Fruit fly (Drosophila melanogaster) whole organism, embryonic: ENCODE results near the gene CG8560.
A peak's percentile ranks its signal among the peaks of the same experiment; 100 is the strongest.

Experiments
- Bdp1 ChIP-seq: fragments of 200-800 bp; sonication (Bioruptor generic); optimal IDR thresholded peaks from 3 replicates; lab custom pipeline; 2016; ENCODE audit warnings: missing biosample characterization, missing genetic modification characterization
- C15 ChIP-seq: fragments of 200-800 bp; sonication (Bioruptor generic); IDR thresholded peaks from 3 replicates; pipeline ENCODE4 v1.3.6; 2022; ENCODE audit warnings: missing biosample characterization, missing genetic modification characterization
- CG11085 ChIP-seq: fragments of 200-800 bp; sonication (Bioruptor generic); IDR thresholded peaks from 2 replicates; pipeline ENCODE4 v1.3.6; 2022; ENCODE audit warnings: missing biosample characterization, missing genetic modification characterization
- CG11247 ChIP-seq: fragments of 200-800 bp; sonication (Bioruptor generic); IDR thresholded peaks from 2 replicates; pipeline ENCODE4 v1.3.6; 2022; ENCODE audit warnings: missing biosample characterization, missing genetic modification characterization
- CG14860 ChIP-seq: fragments of 200-800 bp; sonication (Bioruptor generic); IDR thresholded peaks from 3 replicates; pipeline ENCODE4 v1.3.6; 2022; ENCODE audit warnings: missing biosample characterization, missing genetic modification characterization; ENCODE audit not compliant: partially characterized antibody
- CG14965 ChIP-seq: fragments of 200-800 bp; sonication (Bioruptor generic); optimal IDR thresholded peaks from 2 replicates; lab custom pipeline; 2016; ENCODE audit warnings: missing biosample characterization, missing genetic modification characterization, borderline replicate concordance
- CG15696 ChIP-seq: fragments of 200-800 bp; sonication (Bioruptor generic); optimal IDR thresholded peaks from 2 replicates; lab custom pipeline; 2019; ENCODE audit warnings: missing biosample characterization, mild to moderate bottlenecking, missing genetic modification characterization, moderate library complexity
- CG16813 ChIP-seq: fragments of 200-800 bp; sonication (Bioruptor generic); IDR thresholded peaks from 3 replicates; pipeline ENCODE4 v1.3.6; 2022; ENCODE audit warnings: missing biosample characterization, missing genetic modification characterization; ENCODE audit not compliant: partially characterized antibody
- CG17186 ChIP-seq: fragments of 200-800 bp; sonication (Bioruptor generic); optimal IDR thresholded peaks from 3 replicates; lab custom pipeline; 2017; ENCODE audit warnings: missing biosample characterization, missing genetic modification reagents, missing genetic modification characterization
- CG2712 ChIP-seq: fragments of 200-800 bp; optimal IDR thresholded peaks from 3 replicates; lab custom pipeline; 2019; ENCODE audit warnings: missing biosample characterization, mild to moderate bottlenecking, missing genetic modification characterization, moderate library complexity
- CG30431 ChIP-seq: fragments of 200-800 bp; sonication (Bioruptor generic); optimal IDR thresholded peaks from 2 replicates; lab custom pipeline; 2017; ENCODE audit warnings: missing biosample characterization, missing genetic modification characterization
- CG3407 ChIP-seq: fragments of 200-800 bp; sonication (Bioruptor generic); optimal IDR thresholded peaks from 2 replicates; lab custom pipeline; 2018; ENCODE audit warnings: missing biosample characterization, mild to moderate bottlenecking, missing genetic modification characterization
- CG42726 ChIP-seq: fragments of 200-800 bp; sonication (Bioruptor generic); IDR thresholded peaks from 2 replicates; pipeline ENCODE4 v1.3.6; 2022; ENCODE audit warnings: missing biosample characterization, missing genetic modification characterization; ENCODE audit not compliant: partially characterized antibody
- CG4424 ChIP-seq: fragments of 200-800 bp; sonication (Bioruptor generic); optimal IDR thresholded peaks from 3 replicates; lab custom pipeline; 2016; ENCODE audit warnings: missing biosample characterization, missing genetic modification characterization
- CG4617 ChIP-seq: fragments of 200-800 bp; sonication (Bioruptor generic); optimal IDR thresholded peaks from 3 replicates; lab custom pipeline; 2016; ENCODE audit warnings: missing biosample characterization, missing genetic modification characterization, borderline replicate concordance
- CG4730 ChIP-seq: fragments of 200-800 bp; sonication (Bioruptor generic); IDR thresholded peaks from 2 replicates; pipeline ENCODE4 v1.3.6; 2022; ENCODE audit warnings: missing biosample characterization, missing genetic modification characterization
- CG5953 ChIP-seq: fragments of 200-800 bp; sonication (Bioruptor generic); IDR thresholded peaks from 2 replicates; pipeline ENCODE4 v1.3.6; 2022; ENCODE audit warnings: missing biosample characterization, missing genetic modification characterization
- CG8089 ChIP-seq: fragments of 200-800 bp; sonication (Bioruptor generic); optimal IDR thresholded peaks from 3 replicates; lab custom pipeline; 2016; ENCODE audit warnings: missing biosample characterization, missing genetic modification characterization
- CG8388 ChIP-seq: fragments of 200-800 bp; sonication (Bioruptor generic); optimal IDR thresholded peaks from 2 replicates; lab custom pipeline; 2019; ENCODE audit warnings: missing biosample characterization, mild to moderate bottlenecking, missing genetic modification characterization, moderate library complexity
- Elba2 ChIP-seq: fragments of 200-800 bp; sonication (Bioruptor generic); optimal IDR thresholded peaks from 3 replicates; lab custom pipeline; 2016; ENCODE audit warnings: missing biosample characterization, missing genetic modification characterization
- Ets97D ChIP-seq: fragments of 200-800 bp; sonication (Bioruptor generic); optimal IDR thresholded peaks from 3 replicates; lab custom pipeline; 2016; ENCODE audit warnings: missing biosample characterization, missing genetic modification characterization
- Hr51 ChIP-seq, 2 experiments: fragments of 200-800 bp; sonication (Bioruptor generic); optimal IDR thresholded peaks; 2 replicates in 1 of 2; 3 replicates in 1 of 2; lab custom pipeline; 2016 to 2018; ENCODE audit warnings: missing biosample characterization in 2 of 2, missing genetic modification characterization in 2 of 2, mild to moderate bottlenecking in 1 of 2, moderate library complexity in 1 of 2
- Lpt ChIP-seq: fragments of >200 bp; optimal IDR thresholded peaks from 2 replicates; lab custom pipeline; 2018; ENCODE audit warnings: missing biosample characterization, missing genetic modification characterization
- Oli ChIP-seq: fragments of 200-800 bp; sonication (Bioruptor generic); optimal IDR thresholded peaks from 2 replicates; lab custom pipeline; 2018; ENCODE audit warnings: missing biosample characterization, mild to moderate bottlenecking, missing genetic modification characterization, moderate library complexity
- Pdp1 ChIP-seq, 2 experiments: fragments of 200-800 bp; sonication (Bioruptor generic); optimal IDR thresholded peaks; 3 replicates each; lab custom pipeline; 2016; ENCODE audit warnings: missing biosample characterization in 2 of 2, missing genetic modification characterization in 2 of 2, mild to moderate bottlenecking in 1 of 2, moderate library complexity in 1 of 2
- Rfx ChIP-seq: fragments of 200-800 bp; sonication (Bioruptor generic); IDR thresholded peaks from 2 replicates; pipeline ENCODE4 v1.3.6; 2022; ENCODE audit warnings: missing biosample characterization, missing genetic modification characterization
- Six4 ChIP-seq: fragments of 200-800 bp; sonication (Bioruptor generic); optimal IDR thresholded peaks from 2 replicates; lab custom pipeline; 2016; ENCODE audit warnings: missing biosample characterization, missing genetic modification characterization
- Tbp ChIP-seq: fragments of >200 bp; optimal IDR thresholded peaks from 2 replicates; lab custom pipeline; 2018; ENCODE audit warnings: missing biosample characterization, missing genetic modification characterization
- ara ChIP-seq: fragments of 200-800 bp; sonication (Bioruptor generic); IDR thresholded peaks from 2 replicates; pipeline ENCODE4 v1.3.6; 2022; ENCODE audit warnings: missing biosample characterization, missing genetic modification characterization
- emc ChIP-seq: fragments of 200-800 bp; sonication (Bioruptor generic); optimal IDR thresholded peaks from 2 replicates; lab custom pipeline; 2016; ENCODE audit warnings: missing biosample characterization, missing genetic modification characterization
- ftz-f1 ChIP-seq: fragments of 200-800 bp; sonication (Bioruptor generic); optimal IDR thresholded peaks from 2 replicates; lab custom pipeline; 2016; ENCODE audit warnings: missing biosample characterization, missing genetic modification characterization
- gcm ChIP-seq: fragments of 200-800 bp; sonication (Bioruptor generic); optimal IDR thresholded peaks from 2 replicates; lab custom pipeline; 2019; ENCODE audit warnings: missing biosample characterization, mild to moderate bottlenecking, missing genetic modification characterization, moderate library complexity
- grn ChIP-seq: fragments of 200-800 bp; sonication (Bioruptor generic); optimal IDR thresholded peaks from 3 replicates; lab custom pipeline; 2017; ENCODE audit warnings: missing biosample characterization, missing genetic modification characterization
- gro ChIP-seq: fragments of 200-800 bp; sonication (Bioruptor generic); optimal IDR thresholded peaks from 2 replicates; lab custom pipeline; 2016; ENCODE audit warnings: missing biosample characterization, missing genetic modification characterization
- h ChIP-seq: fragments of >200 bp; optimal IDR thresholded peaks from 2 replicates; lab custom pipeline; 2017
- hth ChIP-seq: fragments of >200 bp; optimal IDR thresholded peaks from 2 replicates; lab custom pipeline; 2017; ENCODE audit warnings: inconsistent platforms
- knrl ChIP-seq: fragments of 200-800 bp; sonication (Bioruptor generic); IDR thresholded peaks from 3 replicates; pipeline ENCODE4 v1.3.6; 2022; ENCODE audit warnings: missing biosample characterization, missing genetic modification characterization; ENCODE audit not compliant: partially characterized antibody
- lov ChIP-seq, 2 experiments: fragments of 200-800 bp in 1 of 2; fragments of >200 bp in 1 of 2; sonication (Bioruptor generic) in 1 of 2; IDR thresholded peaks in 1 of 2; optimal IDR thresholded peaks in 1 of 2; 2 replicates in 1 of 2; 3 replicates in 1 of 2; pipeline versions ENCODE4 v1.3.6 to Lab custom; 2017 to 2022; ENCODE audit warnings: missing biosample characterization in 1 of 2, missing genetic modification characterization in 1 of 2
- mld ChIP-seq: fragments of 200-800 bp; sonication (Bioruptor generic); IDR thresholded peaks from 3 replicates; pipeline ENCODE4 v1.3.6; 2022; ENCODE audit warnings: missing biosample characterization, missing genetic modification characterization; ENCODE audit not compliant: partially characterized antibody
- nerfin-1 ChIP-seq: fragments of 200-800 bp; sonication (Bioruptor generic); optimal IDR thresholded peaks from 3 replicates; lab custom pipeline; 2019; ENCODE audit warnings: missing biosample characterization, mild to moderate bottlenecking, missing genetic modification characterization, moderate library complexity
- phol ChIP-seq: fragments of 200-800 bp; sonication (Bioruptor generic); optimal IDR thresholded peaks from 3 replicates; lab custom pipeline; 2018; ENCODE audit warnings: missing biosample characterization, mild to moderate bottlenecking, missing genetic modification characterization, moderate library complexity
- run ChIP-seq: fragments of 200-800 bp; sonication (Bioruptor generic); optimal IDR thresholded peaks from 3 replicates; lab custom pipeline; 2018; ENCODE audit warnings: missing biosample characterization, mild to moderate bottlenecking, missing genetic modification characterization
- sens ChIP-seq: fragments of 200-800 bp; sonication (Bioruptor generic); peaks from one replicate; lab custom pipeline; 2016; ENCODE audit warnings: missing biosample characterization, missing genetic modification characterization
- seq ChIP-seq: fragments of 200-800 bp; sonication (Bioruptor generic); IDR thresholded peaks from 2 replicates; pipeline ENCODE4 v1.3.6; 2022; ENCODE audit warnings: missing biosample characterization, missing genetic modification characterization
- tup ChIP-seq: fragments of 200-800 bp; sonication (Bioruptor generic); optimal IDR thresholded peaks from 2 replicates; lab custom pipeline; 2016; ENCODE audit warnings: missing biosample characterization, mild to moderate bottlenecking, missing genetic modification characterization, moderate library complexity
- wek ChIP-seq: fragments of 200-800 bp; sonication (Bioruptor generic); optimal IDR thresholded peaks from 3 replicates; lab custom pipeline; 2018; ENCODE audit warnings: missing biosample characterization, mild to moderate bottlenecking, missing genetic modification characterization, moderate library complexity
- zen2 ChIP-seq: fragments of 200-800 bp; sonication (Bioruptor generic); IDR thresholded peaks from 3 replicates; pipeline ENCODE4 v1.3.6; 2022; ENCODE audit warnings: missing biosample characterization, missing genetic modification characterization; ENCODE audit not compliant: partially characterized antibody
- zfh2 ChIP-seq: fragments of 200-800 bp; sonication (Bioruptor generic); optimal IDR thresholded peaks from 2 replicates; lab custom pipeline; 2016; ENCODE audit warnings: missing biosample characterization, missing genetic modification characterization

Gene CG8560

DNA sequence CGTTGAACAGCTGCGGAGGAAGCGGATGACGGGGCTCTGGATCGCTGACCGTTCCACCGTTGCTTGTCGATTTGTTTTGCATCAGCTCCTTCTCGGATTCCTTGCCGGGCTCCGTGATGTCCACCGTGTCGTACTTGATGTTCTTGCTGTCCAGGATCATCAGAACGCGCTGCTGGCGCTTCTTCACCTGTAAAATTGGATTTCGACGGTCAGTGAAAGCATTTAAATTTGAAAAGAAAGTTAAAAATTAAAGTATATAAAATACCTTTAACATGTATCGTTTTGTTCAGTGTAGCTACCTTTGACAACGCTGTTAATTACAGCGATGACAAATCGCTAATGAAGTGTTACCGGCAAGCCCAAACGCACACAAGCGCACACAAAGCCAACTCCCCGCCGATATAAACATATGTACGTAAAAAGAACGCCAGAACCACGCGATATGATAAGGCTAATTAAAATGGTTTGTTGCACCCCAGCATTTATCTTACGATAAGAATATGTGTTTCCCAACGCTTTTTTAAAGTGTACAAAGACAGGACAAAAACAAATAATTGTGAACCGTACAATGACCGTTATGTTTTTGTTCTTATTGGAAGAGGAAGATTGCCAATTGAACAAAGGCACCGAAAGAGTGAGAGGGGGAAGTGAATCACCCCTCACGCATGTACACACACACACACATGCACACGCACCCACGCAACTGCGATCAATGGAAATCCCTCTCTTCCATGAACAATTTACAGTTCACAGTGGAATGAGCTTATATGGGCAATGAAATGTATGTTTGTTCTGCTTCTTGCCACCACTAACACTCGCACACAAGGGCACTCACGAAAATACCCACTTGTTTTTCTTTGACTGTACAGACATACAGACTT is 35.9 kb downstream of the CG8560 start (continued):
- TF ChIP-seq CG11085 (GFP tag; lab: Robert Waterston, UW) (no peak), h (no peak), grn (GFP tag; lab: Kevin White, UChicago) (peak; percentile 50), gcm (GFP tag; lab: Kevin White, UChicago) (peak; percentile 5), tup (GFP tag; lab: Kevin White, UChicago) (no peak), CG14965 (GFP tag; lab: Kevin White, UChicago) (no peak), ftz-f1 (GFP tag; lab: Kevin White, UChicago) (no peak), CG15696 (tag; lab: Kevin White, UChicago) (no peak), hth (lab: Kevin White, UChicago) (no peak), CG16813 (GFP tag; lab: Robert Waterston, UW) (peak; percentile 8; the same call in 1 of the 3 replicates), CG8388 (GFP tag; lab: Kevin White, UChicago) (no peak), CG4424 (GFP tag; lab: Kevin White, UChicago) (peak; percentile 46), ara (GFP tag; lab: Robert Waterston, UW) (0 out of 2 replicates have a peak, but pooled peaks have one; percentile 43), mld (GFP tag; lab: Robert Waterston, UW) (no peak), CG4730 (GFP tag; lab: Robert Waterston, UW) (no peak), Oli (tag; lab: Kevin White, UChicago) (peak; percentile 40), zfh2 (no peak), zen2 (GFP tag; lab: Robert Waterston, UW) (no peak), CG14860 (GFP tag; lab: Robert Waterston, UW) (no peak), gro (GFP tag; lab: Kevin White, UChicago) (no peak), knrl (GFP tag; lab: Robert Waterston, UW) (no peak), Rfx (GFP tag; lab: Robert Waterston, UW) (peak; percentile 65), CG30431 (GFP tag; lab: Kevin White, UChicago) (no peak), CG5953 (GFP tag; lab: Robert Waterston, UW) (peak; percentile 57; the same call in 1 of the 2 replicates), nerfin-1 (peak; percentile 31), emc (GFP tag; lab: Kevin White, UChicago) (no peak), lov (optimal IDR thresholded peaks at IDR 0.05; lab: Kevin White, UChicago) (no peak), lov (GFP tag; IDR thresholded peaks at IDR 0.05; lab: Robert Waterston, UW) (0 out of 3 replicates have a peak, but pooled peaks have one; percentile 29), Six4 (GFP tag; lab: Kevin White, UChicago) (peak; percentile 1), CG42726 (no peak), Pdp1 (GFP tag; optimal IDR thresholded peaks at IDR 0.05; lab: Kevin White, UChicago) (peak in 1 of 2 experiments; percentile 49), CG17186 (GFP tag; lab: Kevin White, UChicago) (no peak), run (no peak), Tbp (GFP tag; lab: Kevin White, UChicago) (no peak), CG2712 (tag; lab: Kevin White, UChicago) (peak; percentile 96), phol (tag; lab: Kevin White, UChicago) (peak; percentile 40), Lpt (GFP tag; lab: Kevin White, UChicago) (no peak), CG4617 (GFP tag; lab: Kevin White, UChicago) (no peak), Bdp1 (GFP tag; lab: Kevin White, UChicago) (no peak), CG3407 (GFP tag; lab: Kevin White, UChicago) (no peak), C15 (GFP tag; lab: Robert Waterston, UW) (no peak), CG11247 (GFP tag; lab: Robert Waterston, UW) (no peak), Elba2 (GFP tag; lab: Kevin White, UChicago) (peak; percentile 93), Ets97D (GFP tag; lab: Kevin White, UChicago) (peak; percentile 1), seq (no peak), CG8089 (GFP tag; lab: Kevin White, UChicago) (no peak), Hr51 (GFP tag; optimal IDR thresholded peaks at IDR 0.05; lab: Kevin White, UChicago) (peak in 1 of 2 experiments; percentile 40), sens (GFP tag; lab: Kevin White, UChicago) (peak; percentile 67), wek (GFP tag; lab: Kevin White, UChicago) (no peak)
